Worm (Caenorhabditis elegans) whole organism, L2 larva: ENCODE data around the gene tpra-1.

Experiments used
- C34F6.9 ChIP-seq: fragments of 150-350 bp; optimal IDR thresholded peaks from 2 replicates; lab custom pipeline; 2014; ENCODE audit warnings: missing biosample characterization, missing genetic modification characterization
- F13H6.1 ChIP-seq: sonication (generic microtip); optimal IDR thresholded peaks from 2 replicates; lab custom pipeline; 2016; ENCODE audit warnings: missing genetic modification characterization, missing compliant biosample characterization
- Y55F3AM.14 ChIP-seq: fragments of 200-800 bp; sonication (Bioruptor generic); optimal IDR thresholded peaks from 2 replicates; lab custom pipeline; 2018; ENCODE audit warnings: mild to moderate bottlenecking, missing genetic modification characterization, missing compliant biosample characterization
- ZK546.5 ChIP-seq: sonication (generic microtip); optimal IDR thresholded peaks from 2 replicates; lab custom pipeline; 2017; ENCODE audit warnings: missing biosample characterization, missing genetic modification characterization
- alr-1 ChIP-seq: fragments of 150-350 bp; optimal IDR thresholded peaks from 2 replicates; lab custom pipeline; 2014; ENCODE audit warnings: missing biosample characterization, missing genetic modification characterization
- ceh-16 ChIP-seq: fragments of 150-350 bp; optimal IDR thresholded peaks from 2 replicates; lab custom pipeline; 2014; ENCODE audit warnings: missing biosample characterization, missing genetic modification characterization
- crh-2 ChIP-seq: sonication (generic microtip); optimal IDR thresholded peaks from 2 replicates; lab custom pipeline; 2017; ENCODE audit warnings: missing biosample characterization, missing genetic modification characterization
- dmd-4 ChIP-seq: sonication (generic microtip); optimal IDR thresholded peaks from 2 replicates; lab custom pipeline; 2017; ENCODE audit warnings: missing biosample characterization, missing genetic modification characterization
- egl-27 ChIP-seq: sonication (generic microtip); optimal IDR thresholded peaks from 3 replicates; lab custom pipeline; 2017; ENCODE audit warnings: missing biosample characterization, missing genetic modification reagents, missing genetic modification characterization
- elt-1 ChIP-seq: fragments of 150-350 bp; optimal IDR thresholded peaks from 2 replicates; lab custom pipeline; 2014; ENCODE audit warnings: missing biosample characterization, missing genetic modification characterization
- elt-3 ChIP-seq: sonication (generic microtip); optimal IDR thresholded peaks from 2 replicates; lab custom pipeline; 2017; ENCODE audit warnings: missing biosample characterization, missing genetic modification characterization
- fos-1 ChIP-seq: fragments of 150-350 bp; optimal IDR thresholded peaks from 2 replicates; lab custom pipeline; 2014; ENCODE audit warnings: missing biosample characterization, missing genetic modification characterization
- gmeb-1 ChIP-seq: fragments of 150-350 bp; optimal IDR thresholded peaks from 2 replicates; lab custom pipeline; 2014; ENCODE audit warnings: missing biosample characterization, missing genetic modification characterization
- lin-11 ChIP-seq: fragments of 150-350 bp; sonication (generic microtip); optimal IDR thresholded peaks from 2 replicates; lab custom pipeline; 2014; ENCODE audit warnings: missing biosample characterization, missing genetic modification characterization, inconsistent platforms, mixed read lengths
- lin-13 ChIP-seq: fragments of 150-350 bp; optimal IDR thresholded peaks from 2 replicates; lab custom pipeline; 2014; ENCODE audit warnings: missing biosample characterization, missing genetic modification reagents, missing genetic modification characterization
- lsy-2 ChIP-seq, 2 experiments: fragments of 150-350 bp in 1 of 2; sonication (generic microtip) in 1 of 2; optimal IDR thresholded peaks; 2 replicates each; lab custom pipeline; 2014 to 2017; ENCODE audit warnings: missing biosample characterization in 2 of 2, missing genetic modification characterization in 2 of 2
- mab-5 ChIP-seq: fragments of 150-350 bp; optimal IDR thresholded peaks from 2 replicates; lab custom pipeline; 2014; ENCODE audit warnings: missing biosample characterization, missing genetic modification characterization
- mdl-1 ChIP-seq, 2 experiments: fragments of 150-350 bp in 1 of 2; sonication (generic microtip) in 1 of 2; optimal IDR thresholded peaks; 2 replicates each; lab custom pipeline; 2017; ENCODE audit warnings: missing biosample characterization in 2 of 2, missing genetic modification characterization in 2 of 2
- nhr-11 ChIP-seq: fragments of 150-350 bp; optimal IDR thresholded peaks from 2 replicates; lab custom pipeline; 2014; ENCODE audit warnings: missing biosample characterization, missing genetic modification characterization
- nhr-12 ChIP-seq: fragments of 150-350 bp; optimal IDR thresholded peaks from 2 replicates; lab custom pipeline; 2014; ENCODE audit warnings: missing biosample characterization, missing genetic modification characterization
- nhr-129 ChIP-seq: fragments of 150-350 bp; optimal IDR thresholded peaks from 2 replicates; lab custom pipeline; 2014; ENCODE audit warnings: missing biosample characterization, missing genetic modification characterization
- nhr-23 ChIP-seq: fragments of 150-350 bp; optimal IDR thresholded peaks from 2 replicates; lab custom pipeline; 2014; ENCODE audit warnings: missing biosample characterization, missing genetic modification reagents, missing genetic modification characterization
- nhr-237 ChIP-seq: fragments of 150-350 bp; optimal IDR thresholded peaks from 2 replicates; lab custom pipeline; 2014; ENCODE audit warnings: missing biosample characterization, missing genetic modification characterization
- nhr-25 ChIP-seq: fragments of 150-350 bp; sonication (generic microtip); optimal IDR thresholded peaks from 3 replicates; lab custom pipeline; 2014; ENCODE audit warnings: missing biosample characterization, missing genetic modification characterization
- nhr-6 ChIP-seq: fragments of 150-350 bp; optimal IDR thresholded peaks from 2 replicates; lab custom pipeline; 2014; ENCODE audit warnings: missing biosample characterization, missing genetic modification characterization
- nhr-77 ChIP-seq: fragments of 150-350 bp; optimal IDR thresholded peaks from 2 replicates; lab custom pipeline; 2014; ENCODE audit warnings: missing biosample characterization, missing genetic modification characterization
- sem-4 ChIP-seq: fragments of 150-350 bp; optimal IDR thresholded peaks from 2 replicates; lab custom pipeline; 2014; ENCODE audit warnings: missing biosample characterization, missing genetic modification reagents, missing genetic modification characterization
- sma-3 ChIP-seq: sonication (generic microtip); optimal IDR thresholded peaks from 2 replicates; lab custom pipeline; 2016; ENCODE audit warnings: missing genetic modification reagents, missing genetic modification characterization, missing compliant biosample characterization
- sma-9 ChIP-seq, 2 experiments: fragments of 150-350 bp in 1 of 2; sonication (generic microtip) in 1 of 2; optimal IDR thresholded peaks; 2 replicates each; lab custom pipeline; 2014 to 2016; ENCODE audit warnings: missing genetic modification characterization in 2 of 2, mild to moderate bottlenecking in 1 of 2, missing biosample characterization in 1 of 2, missing compliant biosample characterization in 1 of 2, missing genetic modification reagents in 1 of 2, moderate library complexity in 1 of 2
- snpc-4 ChIP-seq: fragments of 150-350 bp; optimal IDR thresholded peaks from 2 replicates; lab custom pipeline; 2014; ENCODE audit warnings: missing biosample characterization, missing genetic modification characterization
- unc-39 ChIP-seq: fragments of 150-350 bp; optimal IDR thresholded peaks from 2 replicates; lab custom pipeline; 2014; ENCODE audit warnings: missing biosample characterization, missing genetic modification characterization
- unc-55 ChIP-seq: fragments of 150-350 bp; sonication (generic microtip); optimal IDR thresholded peaks from 3 replicates; lab custom pipeline; 2014; ENCODE audit warnings: missing biosample characterization, missing genetic modification reagents, missing genetic modification characterization
- unc-62 ChIP-seq: fragments of 150-350 bp; optimal IDR thresholded peaks from 2 replicates; lab custom pipeline; 2014; ENCODE audit warnings: missing biosample characterization, missing genetic modification reagents, missing genetic modification characterization
- zag-1 ChIP-seq: fragments of 150-350 bp; optimal IDR thresholded peaks from 2 replicates; lab custom pipeline; 2014; ENCODE audit warnings: missing biosample characterization, missing genetic modification characterization
- ztf-1 ChIP-seq: fragments of 200-800 bp; sonication (Bioruptor generic); conservative IDR thresholded peaks from 2 replicates; pipeline ENCODE4 v1.3.6; 2022; ENCODE audit warnings: missing genetic modification characterization, missing compliant biosample characterization
- ztf-11 ChIP-seq: sonication (generic microtip); optimal IDR thresholded peaks from 2 replicates; lab custom pipeline; 2017; ENCODE audit warnings: missing biosample characterization, missing genetic modification characterization
- ztf-4 ChIP-seq: fragments of 150-350 bp; optimal IDR thresholded peaks from 2 replicates; lab custom pipeline; 2014; ENCODE audit warnings: missing biosample characterization, missing genetic modification characterization

Gene tpra-1

DNA sequence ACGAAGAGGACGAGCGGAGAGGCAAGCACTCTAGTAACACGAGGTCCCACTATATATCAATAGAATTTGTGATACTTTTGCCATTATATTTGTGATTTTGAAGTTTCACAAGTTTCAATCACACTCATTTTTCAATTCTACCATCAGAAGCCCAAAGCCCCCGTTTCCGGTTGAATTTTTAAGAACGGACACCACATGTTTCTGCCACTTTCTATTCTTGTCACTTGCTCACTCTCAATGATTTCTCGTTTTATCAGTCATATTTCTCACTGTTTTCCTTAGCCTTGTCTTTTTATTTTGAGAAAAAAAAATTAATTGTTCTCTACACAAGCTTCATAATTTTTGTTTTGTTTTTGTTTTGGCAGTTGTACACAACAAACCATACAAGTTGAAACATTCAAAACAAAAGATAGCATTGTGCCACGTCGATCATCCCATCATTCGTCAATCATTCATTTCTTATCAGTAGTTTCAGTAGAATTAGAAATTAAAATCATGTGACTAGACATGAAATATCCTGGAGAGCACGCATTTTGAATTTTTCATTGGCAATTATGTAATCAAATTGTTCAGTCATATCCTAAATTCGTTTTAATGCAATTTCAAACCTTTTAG, 4.2 kb upstream of the tpra-1 start:
- TF ChIP-seq fos-1 = peak; percentile 31
- TF ChIP-seq snpc-4 (tag; lab: Kevin White, UChicago) = no peak
- TF ChIP-seq nhr-129 (tag; lab: Kevin White, UChicago) = no peak

DNA sequence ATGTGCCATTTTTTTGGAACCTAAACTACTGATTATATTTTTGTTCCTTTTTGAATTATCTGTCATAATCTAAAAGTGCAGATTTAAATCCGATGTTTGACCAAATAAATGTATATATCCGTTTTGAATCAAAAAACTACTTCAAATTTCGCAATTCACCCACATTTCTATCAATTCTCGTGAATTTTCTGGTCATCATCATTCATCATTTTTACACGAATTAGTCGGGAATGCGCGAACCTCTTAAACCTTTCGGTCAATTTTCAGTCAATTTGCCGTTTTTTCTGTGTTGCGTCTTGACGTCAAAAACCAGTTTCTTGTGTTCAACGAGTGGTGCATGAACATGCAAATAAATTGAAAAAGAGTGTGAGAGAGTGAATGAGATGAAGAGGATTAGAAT, 2.2 kb upstream of the tpra-1 start:
- peak; percentile 9 for TF ChIP-seq unc-55 (GFP tag; lab: Kevin White, UChicago)
- TF ChIP-seq fos-1 = no peak
- TF ChIP-seq nhr-6 (tag; lab: Kevin White, UChicago) = peak; percentile 5

DNA sequence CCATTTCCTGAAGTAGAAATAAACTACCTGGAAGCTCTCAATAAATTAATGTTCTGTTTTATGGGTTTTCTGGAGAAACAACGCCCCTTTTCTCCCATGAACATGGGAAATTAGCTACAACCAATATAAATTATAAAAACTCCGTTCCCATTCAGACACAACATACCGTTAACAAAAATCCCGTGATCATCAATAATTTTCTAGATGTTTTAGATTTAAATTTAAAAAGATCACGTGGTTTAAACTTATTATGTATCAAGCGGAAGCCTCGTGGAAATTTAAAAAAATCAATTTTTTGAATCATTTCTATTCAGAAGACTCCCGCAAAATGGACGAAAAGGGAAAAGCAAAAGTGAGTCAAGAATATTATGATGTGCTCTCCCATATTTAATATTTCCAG, 9.6 kb downstream of the tpra-1 start, which contains the start of gene C53B4.2:
C53B4.2 (plus strand) TSS at position 301 of the 400 bp plus-strand sequence.
- TF ChIP-seq Y55F3AM.14 (no peak), nhr-23 (tag; lab: Kevin White, UChicago) (no peak), mab-5 (no peak), unc-55 (GFP tag; lab: Kevin White, UChicago) (no peak), zag-1 (no peak), mdl-1 (tag; optimal IDR thresholded peaks at IDR 0.05; lab: Kevin White, UChicago) (no peak), unc-62 (no peak), nhr-77 (tag; lab: Kevin White, UChicago) (no peak), ZK546.5 (tag; lab: Kevin White, UChicago) (no peak), snpc-4 (tag; lab: Kevin White, UChicago) (no peak), ceh-16 (tag; lab: Kevin White, UChicago) (no peak), sma-3 (GFP tag; lab: Kevin White, UChicago) (no peak), nhr-11 (no peak), C34F6.9 (no peak)

DNA sequence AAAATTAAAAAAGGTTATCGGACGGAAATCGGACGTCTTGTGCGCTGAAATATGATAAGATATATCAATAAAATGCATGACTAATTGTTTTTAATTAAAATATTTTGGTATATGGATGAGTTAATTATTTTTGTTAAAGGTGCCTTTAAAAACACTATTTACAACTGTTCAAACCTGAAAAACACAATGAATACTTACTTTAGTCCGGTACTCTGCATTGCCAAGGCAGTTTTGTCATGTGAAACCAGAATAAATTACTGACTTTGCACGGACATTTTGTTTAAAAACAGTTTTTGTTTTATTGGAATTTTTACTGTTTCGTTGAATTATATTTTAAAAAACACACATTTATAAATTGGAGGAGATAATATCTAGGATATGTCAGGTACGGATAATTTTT, 11.7 kb downstream of the tpra-1 start, which contains the start of gene suex-2:
suex-2 (plus strand) TSS at position 301 of the 400 bp plus-strand sequence.
- TF ChIP-seq alr-1 (tag; lab: Kevin White, UChicago) (no peak), mab-5 (no peak), sma-9 (GFP tag; optimal IDR thresholded peaks at IDR 0.05; lab: Kevin White, UChicago) (no peak), sma-9 (tag; optimal IDR thresholded peaks at IDR 0.05; lab: Kevin White, UChicago) (no peak), egl-27 (tag; lab: Kevin White, UChicago) (no peak), gmeb-1 (tag; lab: Kevin White, UChicago) (no peak), nhr-237 (no peak), sma-3 (GFP tag; lab: Kevin White, UChicago) (no peak), F13H6.1 (no peak), nhr-12 (tag; lab: Kevin White, UChicago) (no peak), lsy-2 (tag; optimal IDR thresholded peaks at IDR 0.05; lab: Kevin White, UChicago) (no peak), ztf-11 (tag; lab: Kevin White, UChicago) (no peak), unc-62 (no peak), dmd-4 (tag; lab: Kevin White, UChicago) (no peak), unc-55 (GFP tag; lab: Kevin White, UChicago) (no peak), unc-39 (tag; lab: Kevin White, UChicago) (no peak), ztf-1 (GFP tag; lab: Robert Waterston, UW) (no peak), elt-1 (tag; lab: Kevin White, UChicago) (no peak)

DNA sequence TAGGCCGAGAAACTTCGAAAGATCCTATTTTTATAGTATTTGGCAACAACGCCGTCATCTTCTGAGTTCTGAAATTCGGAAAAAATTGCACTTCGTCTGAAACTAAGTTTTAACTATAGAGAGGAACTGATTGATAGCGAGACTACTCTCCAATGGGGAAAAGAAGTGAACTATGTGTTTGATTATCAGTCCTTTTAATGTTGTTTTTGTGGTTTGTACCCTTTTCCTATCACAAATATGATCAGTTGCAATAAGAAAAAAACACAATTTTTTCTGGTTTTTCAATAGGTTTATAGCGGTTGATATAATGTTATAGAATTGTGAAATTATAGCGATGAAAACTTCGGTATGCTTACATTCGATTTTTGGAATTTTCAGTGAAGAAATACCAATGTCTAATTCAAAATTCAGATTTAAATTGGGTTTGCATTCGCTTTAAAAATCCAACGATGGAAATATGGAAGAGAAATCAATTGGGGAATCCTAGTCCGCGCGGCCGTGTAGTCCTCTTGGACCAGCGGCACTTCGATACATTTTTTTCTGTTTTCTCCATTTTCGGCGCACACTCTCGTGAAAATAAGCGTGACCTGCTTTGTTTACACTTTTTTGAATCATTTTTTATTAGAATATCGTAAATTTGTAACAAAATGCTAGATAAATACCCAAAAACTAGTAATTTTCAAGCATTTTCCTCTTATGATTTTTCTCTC, 17.1 kb downstream of the tpra-1 start, which contains the start of gene C53B4.3:
C53B4.3 (minus strand) TSS at position 464 of the 710 bp plus-strand sequence.
- TF ChIP-seq nhr-6 (tag; lab: Kevin White, UChicago) (no peak), F13H6.1 (peak; percentile 81), ztf-11 (tag; lab: Kevin White, UChicago) (no peak), crh-2 (peak; percentile 39), nhr-129 (tag; lab: Kevin White, UChicago) (peak; percentile 24), sma-3 (GFP tag; lab: Kevin White, UChicago) (peak; percentile 76), dmd-4 (tag; lab: Kevin White, UChicago) (peak; percentile 28), nhr-23 (tag; lab: Kevin White, UChicago) (no peak), lin-13 (GFP tag; lab: Kevin White, UChicago) (peak; percentile 19), ztf-4 (tag; lab: Kevin White, UChicago) (peak; percentile 1), gmeb-1 (tag; lab: Kevin White, UChicago) (peak; percentile 58), nhr-25 (tag; lab: Kevin White, UChicago) (peak; percentile 70), C34F6.9 (peak; percentile 68), sma-9 (GFP tag; optimal IDR thresholded peaks at IDR 0.05; lab: Kevin White, UChicago) (peak; percentile 89), sma-9 (tag; optimal IDR thresholded peaks at IDR 0.05; lab: Kevin White, UChicago) (no peak), sem-4 (tag; lab: Kevin White, UChicago) (peak; percentile 26), fos-1 (peak; percentile 29), elt-3 (tag; lab: Kevin White, UChicago) (no peak), lin-11 (tag; lab: Kevin White, UChicago) (peak; percentile 7), ZK546.5 (tag; lab: Kevin White, UChicago) (no peak), lsy-2 (tag; optimal IDR thresholded peaks at IDR 0.05; lab: Kevin White, UChicago) (peak; percentile 51 to 75), unc-55 (GFP tag; lab: Kevin White, UChicago) (peak; percentile 65)
- TF ChIP-seq, all 48 proteins: peak for 16
